Worm (Caenorhabditis elegans): ENCODE measurements around the gene Y54G11A.7.
A peak's percentile ranks its signal among the peaks of the same experiment; 100 is the strongest.
"Not testable (repeated sequence)": the region's sequence is repeated elsewhere in the genome, so short reads cannot be mapped to it uniquely, and the experiment has no call there.

The Y54G11A.7 gene

ce11 chrII:14311537-14311936 lies 14.4 kb downstream of the Y54G11A.7 start:
- TF ChIP-seq ceh-9 (tag; optimal IDR thresholded peaks at IDR 0.05) (no peak), pha-4 (tag; optimal IDR thresholded peaks at IDR 0.05) (peak; percentile 16), skn-1 (tag; optimal IDR thresholded peaks at IDR 0.05) (peak; percentile 5), nhr-77 (tag; optimal IDR thresholded peaks at IDR 0.05) (no peak)

- TF ChIP-seq daf-12 (tag; optimal IDR thresholded peaks at IDR 0.05) (no peak), fkh-10 (GFP tag; optimal IDR thresholded peaks at IDR 0.05) (no peak), fkh-2 (tag; optimal IDR thresholded peaks at IDR 0.05) (no peak), mml-1 (tag; optimal IDR thresholded peaks at IDR 0.05) (no peak), egl-5 (tag; optimal IDR thresholded peaks at IDR 0.05) (no peak), ceh-16 (tag; optimal IDR thresholded peaks at IDR 0.05) (no peak)
These were observed 15.1 kb downstream of the Y54G11A.7 start for ce11 chrII:14312182-14312581.

ce11 chrII:14318027-14318426 lies 20.9 kb downstream of the Y54G11A.7 start, which contains the start of gene Y54G11A.14:
Gene Y54G11A.14, plus strand, starts transcription at chrII:14318158.
- no peak for TF ChIP-seq nhr-11 (tag; optimal IDR thresholded peaks at IDR 0.05)
- no peak for TF ChIP-seq pqm-1 (tag; optimal IDR thresholded peaks at IDR 0.05)
- no peak for TF ChIP-seq ztf-11 (tag; optimal IDR thresholded peaks at IDR 0.05)
- no peak for TF ChIP-seq snpc-4 (tag; optimal IDR thresholded peaks at IDR 0.05)
- TF ChIP-seq mml-1 (tag; optimal IDR thresholded peaks at IDR 0.05): no peak

ce11 chrII:14319227-14319626 lies 22.1 kb downstream of the Y54G11A.7 start:
- TF ChIP-seq lin-39 (tag; optimal IDR thresholded peaks at IDR 0.05) (no peak), lin-15B (tag; optimal IDR thresholded peaks at IDR 0.05) (no peak), daf-12 (tag; optimal IDR thresholded peaks at IDR 0.05) (no peak), egl-27 (tag; optimal IDR thresholded peaks at IDR 0.05) (no peak), tbx-2 (tag; optimal IDR thresholded peaks at IDR 0.05) (no peak), nhr-12 (tag; optimal IDR thresholded peaks at IDR 0.05) (no peak), nhr-67 (tag; optimal IDR thresholded peaks at IDR 0.05) (no peak)

DNA sequence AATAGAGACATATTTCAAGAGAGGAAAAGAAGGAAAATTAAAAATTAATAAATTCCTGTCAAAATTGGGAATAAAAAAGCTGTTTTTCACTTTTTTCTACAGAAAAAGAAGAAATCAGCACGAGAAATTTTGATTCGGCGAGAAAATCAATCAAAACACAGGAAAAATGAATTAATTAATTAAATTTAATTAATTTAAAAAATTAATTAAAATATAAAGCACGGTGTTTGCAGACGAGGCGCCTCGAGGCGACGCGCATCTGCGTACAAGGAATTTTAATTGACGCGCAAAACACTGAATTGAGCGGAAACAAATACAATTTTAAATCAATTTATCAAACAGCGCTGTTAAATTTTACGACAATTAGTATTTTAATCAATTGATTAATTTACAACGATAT lies 24.1 kb downstream of the Y54G11A.7 start:
- no peak for TF ChIP-seq snpc-4 (tag; optimal IDR thresholded peaks at IDR 0.05)
- no peak for TF ChIP-seq nhr-23 (tag; optimal IDR thresholded peaks at IDR 0.05)
- TF ChIP-seq nhr-28 (tag; optimal IDR thresholded peaks at IDR 0.05): no peak
- no peak for TF ChIP-seq sea-2 (GFP tag; optimal IDR thresholded peaks at IDR 0.05)
- TF ChIP-seq unc-39 (tag; optimal IDR thresholded peaks at IDR 0.05): no peak
- no peak for TF ChIP-seq elt-3 (tag; optimal IDR thresholded peaks at IDR 0.05)
- TF ChIP-seq lin-15B (tag; optimal IDR thresholded peaks at IDR 0.05): no peak
- no peak for TF ChIP-seq tbx-2 (tag; optimal IDR thresholded peaks at IDR 0.05)
- no peak for TF ChIP-seq daf-12 (tag; optimal IDR thresholded peaks at IDR 0.05)
- no peak for TF ChIP-seq nhr-77 (tag; optimal IDR thresholded peaks at IDR 0.05)
- TF ChIP-seq ama-1 (optimal IDR thresholded peaks at IDR 0.05): no peak
- TF ChIP-seq pha-4 (tag; optimal IDR thresholded peaks at IDR 0.05): no peak
- TF ChIP-seq egl-27 (tag; optimal IDR thresholded peaks at IDR 0.05): no peak
- TF ChIP-seq lin-39 (tag; optimal IDR thresholded peaks at IDR 0.05): no peak
- no peak for TF ChIP-seq unc-62 (GFP tag; optimal IDR thresholded peaks at IDR 0.05)
- TF ChIP-seq ceh-9 (tag; optimal IDR thresholded peaks at IDR 0.05): no peak
- TF ChIP-seq ceh-28 (tag; optimal IDR thresholded peaks at IDR 0.05): no peak
- no peak for TF ChIP-seq nhr-237 (tag; optimal IDR thresholded peaks at IDR 0.05)
- no peak for TF ChIP-seq lsy-12 (tag; optimal IDR thresholded peaks at IDR 0.05)
- TF ChIP-seq ceh-82 (tag; optimal IDR thresholded peaks at IDR 0.05): no peak

DNA sequence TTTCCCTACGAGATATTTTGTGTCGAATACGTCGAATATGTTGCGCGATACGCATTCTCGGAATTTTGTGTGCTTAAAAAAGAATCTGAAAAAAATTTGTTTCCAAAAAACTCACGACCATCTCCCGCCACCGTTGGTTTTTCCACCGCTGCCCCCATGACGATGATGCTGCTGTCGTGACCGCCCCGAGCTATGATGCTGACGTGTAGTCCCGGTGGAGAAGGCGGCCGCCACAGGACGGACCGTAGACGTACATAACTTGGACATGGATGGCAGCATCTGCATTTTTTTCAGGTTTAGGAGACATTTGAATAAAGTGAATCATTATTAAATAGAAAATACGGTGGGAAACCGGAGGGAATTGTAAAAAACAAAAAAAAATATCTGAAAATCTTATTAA lies 47.1 kb downstream of the Y54G11A.7 start, which contains the start of gene ddl-3:
Gene ddl-3, minus strand, starts transcription at position 289 of the 400 bp plus-strand sequence.
- not testable (repeated sequence) for TF ChIP-seq tbx-2, zag-1, eor-1 (tag; optimal IDR thresholded peaks at IDR 0.05)
